Worm (Caenorhabditis elegans) whole organism, young adult: Measurements from ENCODE around the gene grl-31.

Experiments
- B0019.2 ChIP-seq: fragments of 200-800 bp; sonication (Bioruptor generic); conservative IDR thresholded peaks from 2 replicates; pipeline ENCODE4 v1.3.6; 2022; ENCODE audit warnings: missing genetic modification reagents, missing genetic modification characterization, missing compliant biosample characterization
- B0336.3 ChIP-seq: fragments of 200-800 bp; sonication (Bioruptor generic); IDR thresholded peaks from 2 replicates; pipeline ENCODE4 v1.3.6; 2022; ENCODE audit warnings: missing genetic modification characterization, missing compliant biosample characterization
- C06A6.2 ChIP-seq: fragments of 200-800 bp; sonication (Bioruptor generic); conservative IDR thresholded peaks from 2 replicates; pipeline ENCODE4 v1.3.6; 2022; ENCODE audit warnings: missing genetic modification characterization, missing compliant biosample characterization
- D2030.7 ChIP-seq: fragments of 200-800 bp; sonication (Bioruptor generic); IDR thresholded peaks from 2 replicates; pipeline ENCODE4 v1.3.6; 2022; ENCODE audit warnings: missing genetic modification reagents, missing genetic modification characterization, missing compliant biosample characterization
- F10E7.11 ChIP-seq: sonication (generic microtip); optimal IDR thresholded peaks from 2 replicates; lab custom pipeline; 2017; ENCODE audit warnings: mild to moderate bottlenecking, missing genetic modification characterization, moderate library complexity, missing compliant biosample characterization
- F49E8.2 ChIP-seq: sonication (generic microtip); optimal IDR thresholded peaks from 3 replicates; lab custom pipeline; 2017; ENCODE audit warnings: missing genetic modification characterization, mild to moderate bottlenecking, missing compliant biosample characterization, antibody characterized with exemption, moderate library complexity; ENCODE audit not compliant: insufficient read depth
- F55B11.4 ChIP-seq: sonication (generic microtip); optimal IDR thresholded peaks from 2 replicates; lab custom pipeline; 2016; ENCODE audit warnings: missing compliant biosample characterization, missing genetic modification characterization, borderline replicate concordance; ENCODE audit not compliant: insufficient read depth
- F57C9.4 ChIP-seq: sonication (generic microtip); optimal IDR thresholded peaks from 2 replicates; lab custom pipeline; 2017; ENCODE audit warnings: mild to moderate bottlenecking, missing genetic modification characterization, missing compliant biosample characterization
- K11D2.4 ChIP-seq: fragments of 200-800 bp; sonication (Bioruptor generic); IDR thresholded peaks from 2 replicates; pipeline ENCODE4 v1.3.6; 2022; ENCODE audit warnings: missing genetic modification reagents, missing genetic modification characterization, missing compliant biosample characterization
- T26A5.8 ChIP-seq: sonication (generic microtip); optimal IDR thresholded peaks from 2 replicates; lab custom pipeline; 2016; ENCODE audit warnings: missing genetic modification characterization, missing compliant biosample characterization
- Y53F4B.3 ChIP-seq: fragments of 200-800 bp; sonication (Bioruptor generic); IDR thresholded peaks from 2 replicates; pipeline ENCODE4 v1.3.6; 2022; ENCODE audit warnings: missing genetic modification reagents, missing genetic modification characterization, missing compliant biosample characterization
- Y67H2A.10 ChIP-seq: fragments of 200-800 bp; sonication (Bioruptor generic); conservative IDR thresholded peaks from 2 replicates; pipeline ENCODE4 v1.3.6; 2022; ENCODE audit warnings: missing genetic modification reagents, missing genetic modification characterization, missing compliant biosample characterization
- Y79H2A.3 ChIP-seq: fragments of 200-800 bp; sonication (Bioruptor generic); conservative IDR thresholded peaks from 2 replicates; pipeline ENCODE4 v1.3.6; 2022; ENCODE audit warnings: missing genetic modification reagents, missing genetic modification characterization, missing compliant biosample characterization
- ZK185.1 ChIP-seq: sonication (generic microtip); optimal IDR thresholded peaks from 2 replicates; lab custom pipeline; 2016; ENCODE audit warnings: mild to moderate bottlenecking, missing genetic modification characterization, missing compliant biosample characterization; ENCODE audit not compliant: poor library complexity, severe bottlenecking
- ama-1 ChIP-seq, 3 experiments: fragments of 150-350 bp in 1 of 3; sonication (generic microtip) in 2 of 3; optimal IDR thresholded peaks; 2 replicates each; lab custom pipeline; 2014 to 2018; ENCODE audit warnings: missing biosample characterization in 2 of 3, missing genetic modification characterization in 2 of 3, missing genetic modification reagents in 2 of 3
- athp-1 ChIP-seq: sonication (generic microtip); optimal IDR thresholded peaks from 2 replicates; lab custom pipeline; 2017; ENCODE audit warnings: mild to moderate bottlenecking, missing genetic modification characterization, missing compliant biosample characterization
- bed-1 ChIP-seq: fragments of 200-800 bp; sonication (Bioruptor generic); IDR thresholded peaks from 2 replicates; pipeline ENCODE4 v1.3.6; 2022; ENCODE audit warnings: missing genetic modification reagents, missing genetic modification characterization, missing compliant biosample characterization
- ccch-3 ChIP-seq: fragments of 200-800 bp; sonication (Bioruptor generic); optimal IDR thresholded peaks from 2 replicates; lab custom pipeline; 2018; ENCODE audit warnings: mild to moderate bottlenecking, missing genetic modification characterization, missing compliant biosample characterization
- cebp-2 ChIP-seq: fragments of 200-800 bp; sonication (Bioruptor generic); IDR thresholded peaks from 2 replicates; pipeline ENCODE4 v1.3.6; 2022; ENCODE audit warnings: missing genetic modification characterization, missing compliant biosample characterization
- ceh-58 ChIP-seq: fragments of 200-800 bp; sonication (Bioruptor generic); IDR thresholded peaks from 2 replicates; pipeline ENCODE4 v1.3.6; 2022; ENCODE audit warnings: missing genetic modification characterization, missing compliant biosample characterization
- ceh-79 ChIP-seq: sonication (generic microtip); optimal IDR thresholded peaks from 2 replicates; lab custom pipeline; 2017; ENCODE audit warnings: mild to moderate bottlenecking, missing genetic modification characterization, missing compliant biosample characterization
- ceh-91 ChIP-seq: fragments of 200-800 bp; sonication (Bioruptor generic); IDR thresholded peaks from 2 replicates; pipeline ENCODE4 v1.3.6; 2022; ENCODE audit warnings: missing genetic modification reagents, missing genetic modification characterization, missing compliant biosample characterization
- die-1 ChIP-seq: sonication (generic microtip); optimal IDR thresholded peaks from 2 replicates; lab custom pipeline; 2016; ENCODE audit warnings: missing genotype, mild to moderate bottlenecking, missing genetic modification characterization, missing compliant biosample characterization
- dpff-1 ChIP-seq: sonication (generic microtip); optimal IDR thresholded peaks from 2 replicates; lab custom pipeline; 2017; ENCODE audit warnings: mild to moderate bottlenecking, missing genetic modification characterization, missing compliant biosample characterization
- egrh-3 ChIP-seq: fragments of 200-800 bp; sonication (Bioruptor generic); IDR thresholded peaks from 2 replicates; pipeline ENCODE4 v1.3.6; 2022; ENCODE audit warnings: missing genetic modification reagents, missing genetic modification characterization, missing compliant biosample characterization
- ets-4 ChIP-seq: fragments of 200-800 bp; sonication (Bioruptor generic); optimal IDR thresholded peaks from 2 replicates; lab custom pipeline; 2018; ENCODE audit warnings: mild to moderate bottlenecking, missing genetic modification characterization, missing compliant biosample characterization
- hmg-1.2 ChIP-seq: fragments of 200-800 bp; sonication (Bioruptor generic); IDR thresholded peaks from 2 replicates; pipeline ENCODE4 v1.3.6; 2022; ENCODE audit warnings: missing genetic modification reagents, missing genetic modification characterization, missing compliant biosample characterization
- hsf-1 ChIP-seq: fragments of 200-800 bp; sonication (Bioruptor generic); IDR thresholded peaks from 2 replicates; pipeline ENCODE4 v1.3.6; 2022; ENCODE audit warnings: missing genetic modification reagents, missing genetic modification characterization, missing compliant biosample characterization
- let-526 ChIP-seq: fragments of 200-800 bp; sonication (Bioruptor generic); IDR thresholded peaks from 2 replicates; pipeline ENCODE4 v1.3.6; 2022; ENCODE audit warnings: missing genetic modification reagents, missing genetic modification characterization, missing compliant biosample characterization
- lin-26 ChIP-seq: fragments of 200-800 bp; sonication (Bioruptor generic); IDR thresholded peaks from 2 replicates; pipeline ENCODE4 v1.3.6; 2022; ENCODE audit warnings: missing genetic modification reagents, missing genetic modification characterization, missing compliant biosample characterization
- lin-35 ChIP-seq, 3 experiments: fragments of 150-350 bp in 2 of 3; sonication (generic microtip) in 1 of 3; optimal IDR thresholded peaks; 2 replicates each; lab custom pipeline; 2014 to 2018; ENCODE audit warnings: missing biosample characterization in 3 of 3, missing genetic modification characterization in 3 of 3, missing genetic modification reagents in 3 of 3
- lin-40 ChIP-seq: sonication (generic microtip); optimal IDR thresholded peaks from 2 replicates; lab custom pipeline; 2016; ENCODE audit warnings: missing genetic modification characterization, mild to moderate bottlenecking, missing compliant biosample characterization, missing genotype, missing genetic modification reagents
- lsy-27 ChIP-seq: sonication (generic microtip); optimal IDR thresholded peaks from 2 replicates; lab custom pipeline; 2017; ENCODE audit warnings: missing genetic modification characterization, mild to moderate bottlenecking, missing compliant biosample characterization, antibody characterized with exemption, missing genotype, borderline replicate concordance; ENCODE audit not compliant: insufficient read depth
- madf-8 ChIP-seq: fragments of 200-800 bp; sonication (Bioruptor generic); conservative IDR thresholded peaks from 2 replicates; pipeline ENCODE4 v1.3.6; 2022; ENCODE audit warnings: missing genetic modification reagents, missing genetic modification characterization, missing compliant biosample characterization
- mxl-1 ChIP-seq: sonication (generic microtip); optimal IDR thresholded peaks from 2 replicates; lab custom pipeline; 2016; ENCODE audit warnings: missing genetic modification characterization, missing compliant biosample characterization
- nhr-80 ChIP-seq: sonication (generic microtip); optimal IDR thresholded peaks from 2 replicates; lab custom pipeline; 2016; ENCODE audit warnings: missing genetic modification characterization, missing compliant biosample characterization
- nhr-90 ChIP-seq: sonication (generic microtip); optimal IDR thresholded peaks from 2 replicates; lab custom pipeline; 2016; ENCODE audit warnings: missing genotype, mild to moderate bottlenecking, missing genetic modification characterization, missing compliant biosample characterization
- somi-1 ChIP-seq: fragments of 200-800 bp; sonication (Bioruptor generic); optimal IDR thresholded peaks from 2 replicates; lab custom pipeline; 2018; ENCODE audit warnings: mild to moderate bottlenecking, missing genetic modification characterization, missing compliant biosample characterization
- tbp1 ChIP-seq: fragments of 200-800 bp; sonication (Bioruptor generic); optimal IDR thresholded peaks from 2 replicates; lab custom pipeline; 2018; ENCODE audit warnings: mild to moderate bottlenecking, missing genetic modification characterization, missing compliant biosample characterization
- tbx-9 ChIP-seq: sonication (generic microtip); optimal IDR thresholded peaks from 2 replicates; lab custom pipeline; 2016; ENCODE audit warnings: borderline replicate concordance, missing genetic modification characterization, inconsistent platforms, missing compliant biosample characterization
- unc-130 ChIP-seq: sonication (generic microtip); optimal IDR thresholded peaks from 2 replicates; lab custom pipeline; 2016; ENCODE audit warnings: missing genetic modification reagents, missing genetic modification characterization, missing compliant biosample characterization
- zfh-2 ChIP-seq: fragments of 200-800 bp; sonication (Bioruptor generic); conservative IDR thresholded peaks from 2 replicates; pipeline ENCODE4 v1.3.6; 2022; ENCODE audit warnings: missing genetic modification reagents, missing genetic modification characterization, missing compliant biosample characterization
- ztf-18 ChIP-seq: sonication (generic microtip); optimal IDR thresholded peaks from 2 replicates; lab custom pipeline; 2016; ENCODE audit warnings: missing genotype, mild to moderate bottlenecking, missing genetic modification characterization, missing compliant biosample characterization
- ztf-25 ChIP-seq: fragments of 200-800 bp; sonication (Bioruptor generic); IDR thresholded peaks from 2 replicates; pipeline ENCODE4 v1.3.6; 2022; ENCODE audit warnings: missing genetic modification reagents, missing genetic modification characterization, missing compliant biosample characterization
- ztf-28 ChIP-seq: fragments of 200-800 bp; sonication (Bioruptor generic); IDR thresholded peaks from 2 replicates; pipeline ENCODE4 v1.3.6; 2022; ENCODE audit warnings: missing genetic modification reagents, missing genetic modification characterization, missing compliant biosample characterization
- ztf-3 ChIP-seq: fragments of 200-800 bp; sonication (Bioruptor generic); optimal IDR thresholded peaks from 2 replicates; lab custom pipeline; 2018; ENCODE audit warnings: mild to moderate bottlenecking, missing genetic modification characterization, missing compliant biosample characterization
- ztf-6 ChIP-seq: fragments of 200-800 bp; sonication (Bioruptor generic); IDR thresholded peaks from 2 replicates; pipeline ENCODE4 v1.3.6; 2022; ENCODE audit warnings: missing genetic modification reagents, missing genetic modification characterization, missing compliant biosample characterization

Gene grl-31

DNA sequence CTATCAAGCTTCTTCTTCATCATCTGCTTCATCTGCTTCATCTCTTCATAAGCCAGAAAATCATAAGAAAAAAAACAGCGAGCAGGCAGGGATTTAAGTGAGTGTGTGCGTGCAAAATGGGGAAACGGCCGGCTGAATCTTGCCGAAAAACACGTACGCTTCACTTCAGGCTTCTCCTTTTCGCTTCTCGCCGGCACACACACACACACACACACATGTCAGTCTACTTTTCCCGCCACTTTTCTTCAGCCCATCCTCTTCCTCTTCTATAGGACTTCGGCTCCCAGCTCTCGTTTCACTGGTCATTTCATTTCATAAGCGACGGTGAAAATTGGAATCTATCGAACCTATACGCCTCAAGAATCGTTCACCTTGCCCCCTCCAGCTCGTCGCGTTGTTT is 21.7 kb upstream of the grl-31 start:
- TF ChIP-seq zfh-2 (GFP tag; lab: Robert Waterston, UW) (peak; percentile 50; the same call in 1 of the 2 replicates), die-1 (tag; lab: Kevin White, UChicago) (no peak), lin-26 (GFP tag; lab: Robert Waterston, UW) (0 out of 2 replicates have a peak, but pooled peaks have one; percentile 12)

DNA sequence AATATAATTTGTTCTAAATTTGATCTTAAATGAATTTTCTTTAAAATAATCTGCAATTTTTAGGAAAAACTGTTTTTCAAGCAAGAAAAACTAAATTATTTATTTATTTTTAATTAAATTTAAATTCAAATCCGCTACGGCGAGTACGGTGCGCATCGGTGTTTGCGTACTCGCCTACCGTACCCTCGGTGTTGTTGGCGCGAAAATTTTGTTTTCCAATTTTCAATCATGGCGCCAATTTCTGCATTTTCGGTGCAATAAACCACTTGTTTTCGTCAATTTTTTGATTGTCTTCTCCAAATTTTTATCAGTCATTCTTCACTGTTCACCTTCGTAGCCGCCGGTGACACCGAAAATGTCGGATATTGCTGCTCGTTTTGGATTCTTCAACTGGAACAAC is 21.2 kb upstream of the grl-31 start, which contains the start of gene pygl-1:
Gene pygl-1 (plus strand): TSS at position 211 of the 400 bp plus-strand sequence.
- TF ChIP-seq let-526: no peak
- TF ChIP-seq F49E8.2 (tag; lab: Kevin White, UChicago): peak; percentile 61
- TF ChIP-seq F55B11.4 (tag; lab: Kevin White, UChicago): no peak
- TF ChIP-seq mxl-1 (tag; lab: Kevin White, UChicago): no peak
- no peak for TF ChIP-seq F57C9.4
- no peak for TF ChIP-seq ztf-18
- peak; percentile 48 for TF ChIP-seq athp-1
- TF ChIP-seq tbp1 (GFP tag; lab: Kevin White, UChicago): peak; percentile 59
- TF ChIP-seq nhr-80 (tag; lab: Kevin White, UChicago): no peak
- TF ChIP-seq F10E7.11 (tag; lab: Kevin White, UChicago): no peak
- peak; percentile 97 for TF ChIP-seq madf-8 (GFP tag; lab: Robert Waterston, UW)
- TF ChIP-seq C06A6.2 (GFP tag; lab: Robert Waterston, UW): no peak
- TF ChIP-seq lsy-27 (tag; lab: Kevin White, UChicago): no peak
- TF ChIP-seq B0019.2: peak; percentile 96
- TF ChIP-seq somi-1 (GFP tag; lab: Kevin White, UChicago): no peak
- peak; percentile 69; the same call in 1 of the 2 replicates for TF ChIP-seq ztf-28 (GFP tag; lab: Robert Waterston, UW)
- TF ChIP-seq Y53F4B.3 (GFP tag; lab: Robert Waterston, UW): no peak
- no peak for TF ChIP-seq ama-1 (optimal IDR thresholded peaks at IDR 0.05; lab: Kevin White, UChicago)
- TF ChIP-seq ama-1 (GFP tag; optimal IDR thresholded peaks at IDR 0.05; lab: Kevin White, UChicago): no peak
- peak; percentile 99 for TF ChIP-seq ceh-91 (GFP tag; lab: Robert Waterston, UW)
- TF ChIP-seq ztf-3 (GFP tag; lab: Kevin White, UChicago): no peak
- no peak for TF ChIP-seq ceh-79
- peak; percentile 12; the same call in 1 of the 2 replicates for TF ChIP-seq egrh-3
- TF ChIP-seq ets-4: no peak
- peak; percentile 70 for TF ChIP-seq hmg-1.2 (GFP tag; lab: Robert Waterston, UW)
- no peak for TF ChIP-seq dpff-1 (tag; lab: Kevin White, UChicago)
- TF ChIP-seq ztf-25 (GFP tag; lab: Robert Waterston, UW): no peak
- peak in 2 of 3 experiments; percentile 35 to 90 for TF ChIP-seq lin-35 (GFP tag; optimal IDR thresholded peaks at IDR 0.05; lab: Kevin White, UChicago)
- no peak for TF ChIP-seq T26A5.8 (tag; lab: Kevin White, UChicago)
- no peak for TF ChIP-seq ztf-6 (GFP tag; lab: Robert Waterston, UW)
- no peak for TF ChIP-seq nhr-90 (tag; lab: Kevin White, UChicago)
- TF ChIP-seq Y67H2A.10 (GFP tag; lab: Robert Waterston, UW): 0 out of 2 replicates have a peak, but pooled peaks have one; percentile 40
- TF ChIP-seq K11D2.4 (GFP tag; lab: Robert Waterston, UW): no peak
- no peak for TF ChIP-seq tbx-9 (tag; lab: Kevin White, UChicago)
- no peak for TF ChIP-seq cebp-2 (GFP tag; lab: Robert Waterston, UW)
- TF ChIP-seq hsf-1 (GFP tag; lab: Robert Waterston, UW): peak; percentile 83
- TF ChIP-seq unc-130: peak; percentile 95
- TF ChIP-seq Y79H2A.3 (GFP tag; lab: Robert Waterston, UW): peak; percentile 84
- no peak for TF ChIP-seq ccch-3 (GFP tag; lab: Kevin White, UChicago)
- no peak for TF ChIP-seq lin-40 (tag; lab: Kevin White, UChicago)
- peak; percentile 84 for TF ChIP-seq B0336.3 (GFP tag; lab: Robert Waterston, UW)
- TF ChIP-seq D2030.7 (GFP tag; lab: Robert Waterston, UW): peak; percentile 99
- TF ChIP-seq ZK185.1 (tag; lab: Kevin White, UChicago): no peak
- no peak for TF ChIP-seq ceh-58 (GFP tag; lab: Robert Waterston, UW)
- TF ChIP-seq bed-1 (GFP tag; lab: Robert Waterston, UW): no peak
